Fruit fly (Drosophila melanogaster): ENCODE data around the gene Rpn1.

Gene Rpn1

dm6 chr3L:19922833-19923745 is 8.2 kb downstream of the Rpn1 start, which contains the start of gene Pfdn6:
Gene Pfdn6 (plus strand): TSS chr3L:19923671.
- TF ChIP-seq Pif1B (GFP tag; optimal IDR thresholded peaks at IDR 0.05) (no peak), Snoo (tag; optimal IDR thresholded peaks at IDR 0.05) (peak; percentile 35), EcR (GFP tag; optimal IDR thresholded peaks at IDR 0.05) (no peak), CG17806 (tag; optimal IDR thresholded peaks at IDR 0.05) (peak; percentile 21), CG15710 (tag; optimal IDR thresholded peaks at IDR 0.05) (peak; percentile 57), CG4496 (GFP tag; IDR thresholded peaks at IDR 0.05) (peak; percentile 61; the same call in 2 of the 3 replicates), Pif1A (GFP tag; optimal IDR thresholded peaks at IDR 0.05) (no peak), CG34367 (tag; optimal IDR thresholded peaks at IDR 0.05) (peak; percentile 20), gl (tag; optimal IDR thresholded peaks at IDR 0.05) (no peak), CG8159 (tag; optimal IDR thresholded peaks at IDR 0.05) (no peak), CG13204 (GFP tag; optimal IDR thresholded peaks at IDR 0.05) (no peak), CG9948 (tag; optimal IDR thresholded peaks at IDR 0.05) (peak; percentile 18), fd96Ca (GFP tag; IDR thresholded peaks at IDR 0.05) (peak; percentile 92), Ets98B (GFP tag; IDR thresholded peaks at IDR 0.05) (peak; percentile 72), CG32121 (GFP tag; IDR thresholded peaks at IDR 0.05) (peak; percentile 75), CG8301 (tag; optimal IDR thresholded peaks at IDR 0.05) (no peak), rn (GFP tag; IDR thresholded peaks at IDR 0.05) (0 out of 2 replicates have a peak, but pooled peaks have one; percentile 38)

- TF ChIP-seq CG10348 (GFP tag; IDR thresholded peaks at IDR 0.05) (no peak), CG4496 (GFP tag; IDR thresholded peaks at IDR 0.05) (peak; percentile 54; the same call in 1 of the 3 replicates)
Measured at dm6 chr3L:19924771-19925304, 10.0 kb downstream of the Rpn1 start, which contains the start of gene Grasp65. Gene Grasp65 (plus strand): TSS chr3L:19924943.

dm6 chr3L:19928435-19929011 is 13.7 kb downstream of the Rpn1 start, which contains the start of the genes CG8004 and RhoGDI:
Gene CG8004 (minus strand): TSS chr3L:19928508.
Gene RhoGDI (plus strand): TSS chr3L:19928743.
- TF ChIP-seq CG8301 (tag; optimal IDR thresholded peaks at IDR 0.05) (no peak), CG4496 (GFP tag; IDR thresholded peaks at IDR 0.05) (0 out of 3 replicates have a peak, but pooled peaks have one; percentile 39), CG10348 (GFP tag; IDR thresholded peaks at IDR 0.05) (no peak), fd96Ca (GFP tag; IDR thresholded peaks at IDR 0.05) (peak; percentile 47; the same call in 1 of the 3 replicates), Ets98B (GFP tag; IDR thresholded peaks at IDR 0.05) (peak; percentile 51), Snoo (tag; optimal IDR thresholded peaks at IDR 0.05) (peak; percentile 15), CG17806 (tag; optimal IDR thresholded peaks at IDR 0.05) (peak; percentile 50), CG8159 (tag; optimal IDR thresholded peaks at IDR 0.05) (peak; percentile 55), EcR (GFP tag; optimal IDR thresholded peaks at IDR 0.05) (no peak), CG15710 (tag; optimal IDR thresholded peaks at IDR 0.05) (peak; percentile 39), CG9948 (tag; optimal IDR thresholded peaks at IDR 0.05) (peak; percentile 29)

- TF ChIP-seq EcR (GFP tag; optimal IDR thresholded peaks at IDR 0.05) (no peak), CG14655 (GFP tag; optimal IDR thresholded peaks at IDR 0.05) (no peak), CG8301 (tag; optimal IDR thresholded peaks at IDR 0.05) (peak; percentile 7), gl (tag; optimal IDR thresholded peaks at IDR 0.05) (no peak), CG8159 (tag; optimal IDR thresholded peaks at IDR 0.05) (peak; percentile 5), Snoo (tag; optimal IDR thresholded peaks at IDR 0.05) (peak; percentile 16), fd96Ca (GFP tag; IDR thresholded peaks at IDR 0.05) (0 out of 3 replicates have a peak, but pooled peaks have one; percentile 8), CG10348 (GFP tag; IDR thresholded peaks at IDR 0.05) (no peak), CG34367 (tag; optimal IDR thresholded peaks at IDR 0.05) (no peak), CG32121 (GFP tag; IDR thresholded peaks at IDR 0.05) (peak; percentile 53; the same call in 1 of the 2 replicates), CG9948 (tag; optimal IDR thresholded peaks at IDR 0.05) (no peak), CG17806 (tag; optimal IDR thresholded peaks at IDR 0.05) (no peak), CG13204 (GFP tag; optimal IDR thresholded peaks at IDR 0.05) (no peak), CG12605 (GFP tag; IDR thresholded peaks at IDR 0.05) (peak; percentile 77), D1 (tag; optimal IDR thresholded peaks at IDR 0.05) (no peak), Ets98B (GFP tag; IDR thresholded peaks at IDR 0.05) (peak; percentile 60)
Measured at dm6 chr3L:19929051-19929718, 14.3 kb downstream of the Rpn1 start.

- TF ChIP-seq CG34367 (tag; optimal IDR thresholded peaks at IDR 0.05) = no peak
- no peak for TF ChIP-seq CG14655 (GFP tag; optimal IDR thresholded peaks at IDR 0.05)
- TF ChIP-seq CG12605 (GFP tag; IDR thresholded peaks at IDR 0.05) = no peak
- no peak for TF ChIP-seq gl (tag; optimal IDR thresholded peaks at IDR 0.05)
- TF ChIP-seq Pif1A (GFP tag; optimal IDR thresholded peaks at IDR 0.05) = no peak
- no peak for TF ChIP-seq D1 (tag; optimal IDR thresholded peaks at IDR 0.05)
- TF ChIP-seq CG15710 (tag; optimal IDR thresholded peaks at IDR 0.05) = no peak
- no peak for TF ChIP-seq rn (GFP tag; IDR thresholded peaks at IDR 0.05)
- no peak for TF ChIP-seq CG8159 (tag; optimal IDR thresholded peaks at IDR 0.05)
- no peak for TF ChIP-seq CG17806 (tag; optimal IDR thresholded peaks at IDR 0.05)
- no peak for TF ChIP-seq Snoo (tag; optimal IDR thresholded peaks at IDR 0.05)
- TF ChIP-seq CG10348 (GFP tag; IDR thresholded peaks at IDR 0.05) = no peak
- TF ChIP-seq CG13204 (GFP tag; optimal IDR thresholded peaks at IDR 0.05) = no peak
- TF ChIP-seq CG9948 (tag; optimal IDR thresholded peaks at IDR 0.05) = no peak
- no peak for TF ChIP-seq fd96Ca (GFP tag; IDR thresholded peaks at IDR 0.05)
- no peak for TF ChIP-seq CG8301 (tag; optimal IDR thresholded peaks at IDR 0.05)
- no peak for TF ChIP-seq Ets98B (GFP tag; IDR thresholded peaks at IDR 0.05)
- no peak for TF ChIP-seq Pif1B (GFP tag; optimal IDR thresholded peaks at IDR 0.05)
Measured at dm6 chr3L:19929719-19930334, 15.0 kb downstream of the Rpn1 start.

All from whole organism, pupa.